Fruit fly (Drosophila melanogaster): ENCODE data around the gene CG32755.

CG32755 gene

dm6 chrX:5907916-5908315 lies 42.1 kb upstream of the CG32755 start, which contains the start of gene CG12236 (continued):
- TF ChIP-seq Mrtf (GFP tag; IDR thresholded peaks at IDR 0.05): no peak
- TF ChIP-seq disco-r (GFP tag; optimal IDR thresholded peaks at IDR 0.05): peak; percentile 2
- no peak for TF ChIP-seq Drgx (GFP tag; IDR thresholded peaks at IDR 0.05)
- no peak for TF ChIP-seq lov (optimal IDR thresholded peaks at IDR 0.05)
- peak; percentile 63; the same call in 1 of the 3 replicates for TF ChIP-seq lov (GFP tag; IDR thresholded peaks at IDR 0.05)
- peak; percentile 1 for TF ChIP-seq CG1647 (GFP tag; optimal IDR thresholded peaks at IDR 0.05)
- peak; percentile 64 for TF ChIP-seq pfk (GFP tag; optimal IDR thresholded peaks at IDR 0.05)
- TF ChIP-seq ewg (GFP tag; optimal IDR thresholded peaks at IDR 0.05): peak; percentile 34
- TF ChIP-seq CG10565 (GFP tag; optimal IDR thresholded peaks at IDR 0.05): no peak
- peak; percentile 67 for TF ChIP-seq sug (tag; optimal IDR thresholded peaks at IDR 0.05)
- peak; percentile 42; the same call in 1 of the 2 replicates for TF ChIP-seq Adf1 (GFP tag; IDR thresholded peaks at IDR 0.05)
- TF ChIP-seq D (optimal IDR thresholded peaks at IDR 0.05): no peak
- no peak for TF ChIP-seq D (GFP tag; optimal IDR thresholded peaks at IDR 0.05)
- TF ChIP-seq Hr39 (optimal IDR thresholded peaks at IDR 0.05): no peak
- TF ChIP-seq CG4854 (GFP tag; optimal IDR thresholded peaks at IDR 0.05): no peak
- TF ChIP-seq Poxn (GFP tag; IDR thresholded peaks at IDR 0.05): no peak
- TF ChIP-seq Fer1 (GFP tag; optimal IDR thresholded peaks at IDR 0.05): peak; percentile 75
- no peak for TF ChIP-seq Bteb2 (GFP tag; optimal IDR thresholded peaks at IDR 0.05)
- peak; percentile 43 for TF ChIP-seq gfzf (GFP tag; optimal IDR thresholded peaks at IDR 0.05)
- no peak for TF ChIP-seq shn (GFP tag; optimal IDR thresholded peaks at IDR 0.05)
- no peak for TF ChIP-seq emc (GFP tag; optimal IDR thresholded peaks at IDR 0.05)
- no peak for TF ChIP-seq Six4 (GFP tag; optimal IDR thresholded peaks at IDR 0.05)
- peak; percentile 51 for TF ChIP-seq CG9727 (GFP tag; optimal IDR thresholded peaks at IDR 0.05)
- no peak for TF ChIP-seq cato (GFP tag; optimal IDR thresholded peaks at IDR 0.05; ENCODE audit: borderline replicate concordance)
- TF ChIP-seq pb (GFP tag; optimal IDR thresholded peaks at IDR 0.05): no peak
- no peak for TF ChIP-seq CG9215 (GFP tag; IDR thresholded peaks at IDR 0.05)
- TF ChIP-seq CG16815 (GFP tag; optimal IDR thresholded peaks at IDR 0.05): no peak
- TF ChIP-seq yki (optimal IDR thresholded peaks at IDR 0.05): no peak
- TF ChIP-seq D19B (GFP tag; optimal IDR thresholded peaks at IDR 0.05): no peak
- no peak; the same call in 2 of the 3 replicates for TF ChIP-seq croc (GFP tag; conservative IDR thresholded peaks at IDR 0.05)
- TF ChIP-seq mirr (GFP tag; optimal IDR thresholded peaks at IDR 0.05): peak; percentile 39
- no peak for TF ChIP-seq CG18476 (GFP tag; optimal IDR thresholded peaks at IDR 0.05)
- TF ChIP-seq CG15269 (tag; optimal IDR thresholded peaks at IDR 0.05): no peak
- TF ChIP-seq corto (GFP tag; optimal IDR thresholded peaks at IDR 0.05): no peak
- TF ChIP-seq Meics (GFP tag; optimal IDR thresholded peaks at IDR 0.05): peak; percentile 54
- TF ChIP-seq schlank (tag; optimal IDR thresholded peaks at IDR 0.05): no peak
- TF ChIP-seq Hand (GFP tag; optimal IDR thresholded peaks at IDR 0.05): no peak
- TF ChIP-seq Neu2 (GFP tag; optimal IDR thresholded peaks at IDR 0.05; ENCODE audit: borderline replicate concordance): no peak
- TF ChIP-seq CG2199 (GFP tag; IDR thresholded peaks at IDR 0.05): 0 out of 3 replicates have a peak, but pooled peaks have one; percentile 55
- TF ChIP-seq Hr51 (GFP tag; optimal IDR thresholded peaks at IDR 0.05): peak in 1 of 2 experiments; percentile 47
- TF ChIP-seq CG15073 (GFP tag; optimal IDR thresholded peaks at IDR 0.05): no peak
- TF ChIP-seq abd-A (tag; optimal IDR thresholded peaks at IDR 0.05): no peak
- TF ChIP-seq Nf-YA (GFP tag; IDR thresholded peaks at IDR 0.05): no peak
- TF ChIP-seq CG7987 (GFP tag; optimal IDR thresholded peaks at IDR 0.05): peak; percentile 77
- TF ChIP-seq kah (GFP tag; optimal IDR thresholded peaks at IDR 0.05): peak; percentile 59
- TF ChIP-seq oc (tag; optimal IDR thresholded peaks at IDR 0.05): no peak
- TF ChIP-seq vvl (GFP tag; IDR thresholded peaks at IDR 0.05): peak; percentile 61
- peak; percentile 69 for TF ChIP-seq CG32532 (GFP tag; IDR thresholded peaks at IDR 0.05)
- TF ChIP-seq Nf-YB (GFP tag; optimal IDR thresholded peaks at IDR 0.05): peak; percentile 23
- TF ChIP-seq sna (GFP tag; IDR thresholded peaks at IDR 0.05; ENCODE audit: partially characterized antibody): no peak
- peak; percentile 42 for TF ChIP-seq tin (GFP tag; optimal IDR thresholded peaks at IDR 0.05)
- 0 out of 2 replicates have a peak, but pooled peaks have one; percentile 23 for TF ChIP-seq Scr (GFP tag; IDR thresholded peaks at IDR 0.05; ENCODE audit: partially characterized antibody)

Data from whole organism, embryonic.